Comparison of ENCODE assay signal across 1 worm cellular context in the genomic region with DNA sequence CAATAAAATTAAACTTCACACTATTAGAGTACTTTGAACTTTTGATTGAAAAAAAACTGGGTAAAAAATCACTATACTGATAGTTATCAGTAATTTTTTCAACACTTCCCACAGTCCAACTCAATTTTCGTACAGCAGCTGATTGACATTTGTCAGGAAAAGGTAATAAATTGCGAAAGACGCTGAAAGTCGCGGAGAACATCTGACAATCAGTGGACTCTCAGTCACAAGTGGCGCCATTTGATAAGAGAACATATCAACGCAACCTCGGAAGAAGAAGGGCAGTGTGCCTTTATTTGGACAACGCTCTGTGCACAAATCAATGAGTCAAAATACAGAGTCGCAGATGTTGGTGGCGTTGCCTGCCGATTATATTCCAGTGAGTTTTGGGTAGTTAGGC.
TF ChIP-seq lines count a peak whose summit lies in the region.

Gene C52B11.5 (plus strand): TSS at position 250 of the 400 bp plus-strand sequence.

TF ChIP-seq in whole organism, L4 larva, 104 proteins besides CTCF, POLR2A, EP300 and RAD21 (continued from another document):
- TF ChIP-seq ceh-82 (tag; optimal IDR thresholded peaks at IDR 0.05; lab: Kevin White, UChicago) = no peak
- no peak for TF ChIP-seq daf-12 (tag; optimal IDR thresholded peaks at IDR 0.05; lab: Kevin White, UChicago)
- no peak for TF ChIP-seq ces-1 (GFP tag; optimal IDR thresholded peaks at IDR 0.05; lab: Kevin White, UChicago)
- no peak for TF ChIP-seq lin-39 (tag; optimal IDR thresholded peaks at IDR 0.05; lab: Kevin White, UChicago)
- TF ChIP-seq ceh-20 (GFP tag; IDR thresholded peaks at IDR 0.05; lab: Robert Waterston, UW) = no peak
- TF ChIP-seq saeg-2 (GFP tag; IDR thresholded peaks at IDR 0.05; lab: Robert Waterston, UW) = no peak
- TF ChIP-seq T20F7.1 (GFP tag; optimal IDR thresholded peaks at IDR 0.05; lab: Kevin White, UChicago) = peak; percentile 57
- TF ChIP-seq lin-29 (GFP tag; IDR thresholded peaks at IDR 0.05; lab: Robert Waterston, UW) = no peak
- no peak for TF ChIP-seq arid-1 (GFP tag; conservative IDR thresholded peaks at IDR 0.05; lab: Robert Waterston, UW)
- TF ChIP-seq F49E8.2 (tag; optimal IDR thresholded peaks at IDR 0.05; lab: Kevin White, UChicago; ENCODE audit: borderline replicate concordance) = no peak
- no peak for TF ChIP-seq nhr-42 (GFP tag; IDR thresholded peaks at IDR 0.05; lab: Robert Waterston, UW)
- no peak for TF ChIP-seq dmd-8 (GFP tag; IDR thresholded peaks at IDR 0.05; lab: Robert Waterston, UW)
- TF ChIP-seq nhr-102 (tag; optimal IDR thresholded peaks at IDR 0.05; lab: Kevin White, UChicago) = no peak
- no peak for TF ChIP-seq dmd-9 (GFP tag; IDR thresholded peaks at IDR 0.05; lab: Robert Waterston, UW)
- no peak for TF ChIP-seq jun-1 (tag; optimal IDR thresholded peaks at IDR 0.05; lab: Kevin White, UChicago)
- TF ChIP-seq duxl-1 (tag; optimal IDR thresholded peaks at IDR 0.05; lab: Kevin White, UChicago; ENCODE audit: poor library complexity) = no peak
- TF ChIP-seq nhr-25 (tag; optimal IDR thresholded peaks at IDR 0.05; lab: Kevin White, UChicago; ENCODE audit: borderline replicate concordance, insufficient read depth) = no peak
- peak; percentile 71 for TF ChIP-seq mdt-29 (GFP tag; IDR thresholded peaks at IDR 0.05; lab: Robert Waterston, UW)
- no peak for TF ChIP-seq sdz-12 (GFP tag; optimal IDR thresholded peaks at IDR 0.05; lab: Kevin White, UChicago)
- TF ChIP-seq nhr-111 (GFP tag; optimal IDR thresholded peaks at IDR 0.05; lab: Kevin White, UChicago) = no peak
- TF ChIP-seq zip-11 (GFP tag; IDR thresholded peaks at IDR 0.05; lab: Robert Waterston, UW) = no peak
- no peak for TF ChIP-seq skn-1 (tag; optimal IDR thresholded peaks at IDR 0.05; lab: Kevin White, UChicago)
- no peak for TF ChIP-seq ceh-62 (tag; optimal IDR thresholded peaks at IDR 0.05; lab: Kevin White, UChicago)
- TF ChIP-seq hlh-11 (tag; optimal IDR thresholded peaks at IDR 0.05; lab: Kevin White, UChicago) = peak; percentile 97
- peak; percentile 48 for TF ChIP-seq nhr-6 (tag; optimal IDR thresholded peaks at IDR 0.05; lab: Kevin White, UChicago)
- no peak for TF ChIP-seq rbr-2 (tag; optimal IDR thresholded peaks at IDR 0.05; lab: Kevin White, UChicago)
- no peak for TF ChIP-seq hmg-1.1 (GFP tag; IDR thresholded peaks at IDR 0.05; lab: Robert Waterston, UW)
- TF ChIP-seq hif-1 (tag; optimal IDR thresholded peaks at IDR 0.05; lab: Kevin White, UChicago) = no peak
- TF ChIP-seq ceh-32 (tag; optimal IDR thresholded peaks at IDR 0.05; lab: Kevin White, UChicago; ENCODE audit: poor library complexity) = no peak
- TF ChIP-seq mxl-3 (GFP tag; optimal IDR thresholded peaks at IDR 0.05; lab: Kevin White, UChicago) = peak; percentile 48
